Worm (Caenorhabditis elegans): ENCODE data around the gene hlh-13.

- TF ChIP-seq nhr-237 (tag; optimal IDR thresholded peaks at IDR 0.05) (no peak), mdl-1 (tag; optimal IDR thresholded peaks at IDR 0.05) (no peak), aly-2 (tag; optimal IDR thresholded peaks at IDR 0.05) (no peak), nfya-1 (tag; optimal IDR thresholded peaks at IDR 0.05; ENCODE audit: insufficient read depth) (no peak), nhr-76 (tag; optimal IDR thresholded peaks at IDR 0.05) (no peak), jun-1 (tag; optimal IDR thresholded peaks at IDR 0.05) (no peak), nhr-12 (tag; optimal IDR thresholded peaks at IDR 0.05) (no peak), pqm-1 (tag; optimal IDR thresholded peaks at IDR 0.05) (no peak), nhr-11 (tag; optimal IDR thresholded peaks at IDR 0.05) (no peak), tbx-2 (tag; optimal IDR thresholded peaks at IDR 0.05) (no peak), ZK546.5 (tag; optimal IDR thresholded peaks at IDR 0.05) (no peak)
Measured at ce11 chrX:4238971-4239370, 10.1 kb upstream of the hlh-13 start.

Measured in whole organism, L3 larva.